Worm (Caenorhabditis elegans): Measurements from ENCODE around the gene aqp-11.
A peak's percentile ranks its signal among the peaks of the same experiment; 100 is the strongest.

Gene aqp-11

ce11 chrIII:13717505-13717904 is 44.4 kb downstream of the aqp-11 start (continued):
- 0 out of 2 replicates have a peak, but pooled peaks have one; percentile 37 for TF ChIP-seq lin-1 (GFP tag; IDR thresholded peaks at IDR 0.05)
- TF ChIP-seq nhr-237 (tag; optimal IDR thresholded peaks at IDR 0.05), result no peak
- peak; percentile 52 for TF ChIP-seq mxl-3 (GFP tag; optimal IDR thresholded peaks at IDR 0.05)
- TF ChIP-seq php-3 (GFP tag; IDR thresholded peaks at IDR 0.05), result no peak
- TF ChIP-seq lin-15B (tag; optimal IDR thresholded peaks at IDR 0.05), result no peak
- TF ChIP-seq lim-7 (GFP tag; IDR thresholded peaks at IDR 0.05), result 0 out of 2 replicates have a peak, but pooled peaks have one; percentile 35
- no peak for TF ChIP-seq F37D6.2 (tag; optimal IDR thresholded peaks at IDR 0.05)
- TF ChIP-seq nhr-42 (GFP tag; IDR thresholded peaks at IDR 0.05), result no peak
- no peak for TF ChIP-seq sdz-12 (GFP tag; optimal IDR thresholded peaks at IDR 0.05)
- no peak for TF ChIP-seq dpl-1 (GFP tag; optimal IDR thresholded peaks at IDR 0.05)
- peak in 1 of 2 experiments; percentile 38 for TF ChIP-seq hif-1 (tag; optimal IDR thresholded peaks at IDR 0.05)
- no peak for TF ChIP-seq nhr-41 (GFP tag; IDR thresholded peaks at IDR 0.05)
- TF ChIP-seq unc-62 (GFP tag; optimal IDR thresholded peaks at IDR 0.05 in 1 of 2), result peak in 1 of 2 experiments; percentile 94
- TF ChIP-seq unc-62 (tag; optimal IDR thresholded peaks at IDR 0.05), result no peak
- TF ChIP-seq R02D3.7 (tag; optimal IDR thresholded peaks at IDR 0.05), result no peak
- TF ChIP-seq ces-1 (GFP tag; optimal IDR thresholded peaks at IDR 0.05), result no peak
- no peak for TF ChIP-seq F49E8.2 (tag; optimal IDR thresholded peaks at IDR 0.05; ENCODE audit: borderline replicate concordance)
- TF ChIP-seq nhr-25 (tag; optimal IDR thresholded peaks at IDR 0.05; ENCODE audit: borderline replicate concordance, insufficient read depth), result peak; percentile 78
- TF ChIP-seq ztf-7 (tag; optimal IDR thresholded peaks at IDR 0.05), result no peak
- TF ChIP-seq F44E2.7 (GFP tag; IDR thresholded peaks at IDR 0.05), result no peak
- TF ChIP-seq nhr-6 (tag; optimal IDR thresholded peaks at IDR 0.05), result peak; percentile 2
- peak; percentile 80 for TF ChIP-seq aha-1 (tag)
- no peak for TF ChIP-seq ama-1 (optimal IDR thresholded peaks at IDR 0.05)
- TF ChIP-seq spr-3 (GFP tag; optimal IDR thresholded peaks at IDR 0.05), result no peak
- no peak for TF ChIP-seq daf-12 (tag; optimal IDR thresholded peaks at IDR 0.05)
- TF ChIP-seq Y48G9A.11 (GFP tag; IDR thresholded peaks at IDR 0.05), result no peak
- TF ChIP-seq dmd-6 (GFP tag; IDR thresholded peaks at IDR 0.05), result peak; percentile 51
- TF ChIP-seq snpc-1.2 (GFP tag; IDR thresholded peaks at IDR 0.05), result peak; percentile 36; the same call in 1 of the 2 replicates
- no peak for TF ChIP-seq zag-1 (tag; optimal IDR thresholded peaks at IDR 0.05)
- 0 out of 2 replicates have a peak, but pooled peaks have one; percentile 28 for TF ChIP-seq ctbp-1 (GFP tag; IDR thresholded peaks at IDR 0.05)

ce11 chrIII:13718403-13718969 is 45.4 kb downstream of the aqp-11 start:
- peak; percentile 14 for TF ChIP-seq nhr-48 (tag; optimal IDR thresholded peaks at IDR 0.05)
- TF ChIP-seq nhr-77 (tag; optimal IDR thresholded peaks at IDR 0.05), result no peak
- 0 out of 2 replicates have a peak, but pooled peaks have one; percentile 19 for TF ChIP-seq ctbp-1 (GFP tag; IDR thresholded peaks at IDR 0.05)
- no peak for TF ChIP-seq mes-2 (tag; optimal IDR thresholded peaks at IDR 0.05; ENCODE audit: poor library complexity, severe bottlenecking)
- peak; percentile 44 for TF ChIP-seq mxl-3 (GFP tag; optimal IDR thresholded peaks at IDR 0.05)
- peak; percentile 35 for TF ChIP-seq dve-1 (tag; optimal IDR thresholded peaks at IDR 0.05; ENCODE audit: insufficient read depth)
- peak; percentile 23 for TF ChIP-seq nhr-6 (tag; optimal IDR thresholded peaks at IDR 0.05)
- peak; percentile 27 for TF ChIP-seq hlh-11 (tag; optimal IDR thresholded peaks at IDR 0.05)
- TF ChIP-seq hif-1 (tag; optimal IDR thresholded peaks at IDR 0.05), result no peak
- TF ChIP-seq zip-2 (tag; optimal IDR thresholded peaks at IDR 0.05), result no peak
- no peak for TF ChIP-seq Y5F2A.4 (GFP tag; optimal IDR thresholded peaks at IDR 0.05)
- no peak for TF ChIP-seq ztf-11 (tag; optimal IDR thresholded peaks at IDR 0.05)
- no peak for TF ChIP-seq fkh-10 (GFP tag; optimal IDR thresholded peaks at IDR 0.05)
- no peak for TF ChIP-seq set-16 (GFP tag; IDR thresholded peaks at IDR 0.05)
- no peak for TF ChIP-seq ceh-32 (tag; optimal IDR thresholded peaks at IDR 0.05; ENCODE audit: poor library complexity)
- TF ChIP-seq hlh-30 (tag; optimal IDR thresholded peaks at IDR 0.05; ENCODE audit: insufficient read depth), result peak; percentile 12
- peak in 1 of 2 experiments; percentile 14 for TF ChIP-seq lsy-2 (tag; optimal IDR thresholded peaks at IDR 0.05)
- no peak for TF ChIP-seq dpl-1 (GFP tag; optimal IDR thresholded peaks at IDR 0.05)
- TF ChIP-seq ama-1 (optimal IDR thresholded peaks at IDR 0.05), result peak; percentile 48
- TF ChIP-seq tag-97 (GFP tag; IDR thresholded peaks at IDR 0.05), result no peak
- TF ChIP-seq unc-62 (GFP tag; optimal IDR thresholded peaks at IDR 0.05 in 1 of 2), result peak in 1 of 2 experiments; percentile 42
- TF ChIP-seq unc-62 (tag; optimal IDR thresholded peaks at IDR 0.05), result no peak
- TF ChIP-seq nhr-237 (tag; optimal IDR thresholded peaks at IDR 0.05), result no peak
- TF ChIP-seq lin-13 (GFP tag; optimal IDR thresholded peaks at IDR 0.05), result no peak
- peak; percentile 38 for TF ChIP-seq nhr-28 (tag; optimal IDR thresholded peaks at IDR 0.05)
- peak; percentile 68 for TF ChIP-seq pqm-1 (tag; optimal IDR thresholded peaks at IDR 0.05)
- TF ChIP-seq daf-16 (GFP tag; optimal IDR thresholded peaks at IDR 0.05), result no peak
- peak; percentile 11 for TF ChIP-seq daf-16 (tag; optimal IDR thresholded peaks at IDR 0.05)
- peak; percentile 49 for TF ChIP-seq nhr-11 (tag; optimal IDR thresholded peaks at IDR 0.05)

Measured in whole organism, L4 larva.